Fruit fly (Drosophila melanogaster): Measurements from ENCODE around the gene cin.

cin gene

DNA sequence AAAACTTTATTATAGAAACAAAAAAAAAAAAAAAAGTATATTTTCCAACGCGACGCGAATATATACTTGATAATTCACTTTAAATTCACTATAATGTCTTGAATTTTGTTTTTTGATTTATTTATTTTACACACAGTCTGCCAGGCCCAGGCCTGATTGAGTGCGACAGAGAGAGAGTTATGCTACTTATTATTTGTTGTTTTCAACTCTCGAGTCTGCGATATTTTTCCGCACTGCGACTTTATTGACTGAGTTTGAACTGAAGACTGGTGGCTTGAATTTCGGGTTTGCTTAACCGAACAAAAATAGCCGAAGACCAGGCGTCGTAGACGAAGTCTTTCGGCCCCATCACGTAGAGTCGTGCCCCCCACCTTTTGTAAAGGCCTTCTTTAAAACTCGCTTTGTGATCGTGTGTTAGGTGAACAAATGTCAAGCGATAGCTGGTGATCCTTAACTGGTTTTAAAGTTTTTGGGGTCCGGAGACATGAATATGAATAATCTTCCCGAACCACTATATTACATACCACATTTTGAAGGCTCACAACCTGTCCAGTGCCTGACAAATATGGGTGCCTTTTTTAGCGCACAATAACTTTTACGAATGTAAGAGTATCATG lies 8.4 kb downstream of the cin start, which contains the start of gene CG13377 (continued):
- peak; percentile 57; the same call in 1 of the 2 replicates for TF ChIP-seq Xrp1 (GFP tag; IDR thresholded peaks at IDR 0.05)
- TF ChIP-seq CG33557 (GFP tag; optimal IDR thresholded peaks at IDR 0.05) = no peak
- TF ChIP-seq CG13123 (GFP tag; optimal IDR thresholded peaks at IDR 0.05) = no peak
- TF ChIP-seq chn (GFP tag; optimal IDR thresholded peaks at IDR 0.05) = no peak
- no peak for TF ChIP-seq HmgZ (tag; optimal IDR thresholded peaks at IDR 0.05)
- no peak for TF ChIP-seq CG34422 (GFP tag; IDR thresholded peaks at IDR 0.05)
- TF ChIP-seq cato (GFP tag; optimal IDR thresholded peaks at IDR 0.05; ENCODE audit: borderline replicate concordance) = no peak
- peak; percentile 30 for TF ChIP-seq CG18262 (tag; optimal IDR thresholded peaks at IDR 0.05)
- peak; percentile 43 for TF ChIP-seq CG10543 (GFP tag; optimal IDR thresholded peaks at IDR 0.05)
- no peak for TF ChIP-seq ind (GFP tag; optimal IDR thresholded peaks at IDR 0.05)
- no peak for TF ChIP-seq BtbVII (GFP tag; optimal IDR thresholded peaks at IDR 0.05)
- no peak for TF ChIP-seq Abd-B (GFP tag; optimal IDR thresholded peaks at IDR 0.05)
- no peak for TF ChIP-seq CG1602 (GFP tag; optimal IDR thresholded peaks at IDR 0.05)
- TF ChIP-seq psq (GFP tag; optimal IDR thresholded peaks at IDR 0.05) = no peak
- TF ChIP-seq Max (GFP tag; optimal IDR thresholded peaks at IDR 0.05) = no peak
- no peak for TF ChIP-seq gsb-n (tag; optimal IDR thresholded peaks at IDR 0.05)
- no peak for TF ChIP-seq CG12104 (GFP tag; optimal IDR thresholded peaks at IDR 0.05)
- TF ChIP-seq CG8924 (tag; optimal IDR thresholded peaks at IDR 0.05) = peak; percentile 38
- no peak for TF ChIP-seq Lim3 (GFP tag; IDR thresholded peaks at IDR 0.05)
- no peak for TF ChIP-seq ATbp (GFP tag; optimal IDR thresholded peaks at IDR 0.05)
- TF ChIP-seq tio (GFP tag; optimal IDR thresholded peaks at IDR 0.05) = no peak
- no peak for TF ChIP-seq Kr (GFP tag; optimal IDR thresholded peaks at IDR 0.05)
- TF ChIP-seq CG12391 (tag; optimal IDR thresholded peaks at IDR 0.05) = peak; percentile 31
- no peak for TF ChIP-seq p53 (GFP tag; optimal IDR thresholded peaks at IDR 0.05)
- no peak for TF ChIP-seq vfl (GFP tag; optimal IDR thresholded peaks at IDR 0.05)
- TF ChIP-seq z (GFP tag; IDR thresholded peaks at IDR 0.05) = no peak
- no peak for TF ChIP-seq tll (GFP tag; optimal IDR thresholded peaks at IDR 0.05)
- no peak for TF ChIP-seq sr (GFP tag; IDR thresholded peaks at IDR 0.05)
- no peak for TF ChIP-seq CG4360 (GFP tag; IDR thresholded peaks at IDR 0.05)
- no peak for TF ChIP-seq hbn (GFP tag; IDR thresholded peaks at IDR 0.05; ENCODE audit: partially characterized antibody)
- 0 out of 2 replicates have a peak, but pooled peaks have one; percentile 10 for TF ChIP-seq CG10366 (GFP tag; IDR thresholded peaks at IDR 0.05)
- no peak for TF ChIP-seq CG8359 (GFP tag; optimal IDR thresholded peaks at IDR 0.05; ENCODE audit: borderline replicate concordance)
- no peak for TF ChIP-seq sens-2 (GFP tag; IDR thresholded peaks at IDR 0.05)
- TF ChIP-seq mld (GFP tag; IDR thresholded peaks at IDR 0.05; ENCODE audit: partially characterized antibody) = no peak
- TF ChIP-seq Gug (GFP tag; IDR thresholded peaks at IDR 0.05) = 0 out of 4 replicates have a peak, but pooled peaks have one; percentile 6
- no peak for TF ChIP-seq ham (GFP tag; IDR thresholded peaks at IDR 0.05)
- no peak for TF ChIP-seq CG3838 (GFP tag; optimal IDR thresholded peaks at IDR 0.05)
- TF ChIP-seq Fer2 (tag; optimal IDR thresholded peaks at IDR 0.05) = no peak
- no peak for TF ChIP-seq E2f2 (GFP tag; IDR thresholded peaks at IDR 0.05)
- no peak for TF ChIP-seq Ravus (GFP tag; IDR thresholded peaks at IDR 0.05)
- TF ChIP-seq Pdp1 (GFP tag; optimal IDR thresholded peaks at IDR 0.05) = no peak
- TF ChIP-seq nau (GFP tag; optimal IDR thresholded peaks at IDR 0.05) = no peak
- TF ChIP-seq hth (optimal IDR thresholded peaks at IDR 0.05) = no peak
- TF ChIP-seq CG10209 (GFP tag; optimal IDR thresholded peaks at IDR 0.05) = no peak
- TF ChIP-seq btn (GFP tag; optimal IDR thresholded peaks at IDR 0.05) = no peak
- no peak for TF ChIP-seq CG3847 (GFP tag; IDR thresholded peaks at IDR 0.05)
- no peak for TF ChIP-seq Hr3 (GFP tag; optimal IDR thresholded peaks at IDR 0.05)
- peak; percentile 11 for TF ChIP-seq CG17829 (tag; optimal IDR thresholded peaks at IDR 0.05)
- peak; percentile 93 for TF ChIP-seq CG13894 (tag; optimal IDR thresholded peaks at IDR 0.05)
- TF ChIP-seq amos (GFP tag; IDR thresholded peaks at IDR 0.05; ENCODE audit: partially characterized antibody) = no peak; the same call in 1 of the 2 replicates
